Worm (Caenorhabditis elegans): ENCODE data around the gene F17E9.4.
"Not testable (repeated sequence)": the region's sequence is repeated elsewhere in the genome, so short reads cannot be mapped to it uniquely, and the experiment has no call there.

DNA sequence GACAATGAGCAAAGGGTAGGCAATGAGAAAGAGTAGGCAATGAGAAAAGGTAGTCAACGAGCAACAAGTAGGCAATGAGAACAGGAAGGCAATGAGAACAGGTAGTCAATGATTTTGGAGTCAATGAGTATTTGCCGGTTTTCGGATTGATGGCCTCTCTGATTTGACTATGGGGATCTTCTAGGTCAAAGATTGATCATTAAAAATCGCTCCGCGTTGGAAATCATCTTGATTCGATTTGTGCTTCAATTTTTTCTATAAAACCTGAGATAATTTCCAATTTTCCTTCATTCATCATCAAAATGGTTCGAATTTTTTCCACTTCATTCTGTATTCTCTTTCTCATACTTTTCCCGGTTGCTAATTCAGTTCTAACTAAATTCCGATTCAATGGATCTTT is 3.9 kb downstream of the F17E9.4 start, which contains the start of gene F17E9.16:
- not testable (repeated sequence) for TF ChIP-seq him-1, W03F9.2, dao-5 (tag; optimal IDR thresholded peaks at IDR 0.05)
